Worm (Caenorhabditis elegans) whole organism, L1 larva: ENCODE measurements around the gene gur-5.

Source experiments
- ceh-8 ChIP-seq: fragments of 200-800 bp; sonication (Bioruptor generic); optimal IDR thresholded peaks from 2 replicates; lab custom pipeline; 2018; ENCODE audit warnings: mild to moderate bottlenecking, missing genetic modification characterization, moderate library complexity, missing compliant biosample characterization
- ces-1 ChIP-seq: fragments of 150-350 bp; optimal IDR thresholded peaks from 2 replicates; lab custom pipeline; 2014; ENCODE audit warnings: missing biosample characterization, missing genetic modification reagents, missing genetic modification characterization
- fkh-10 ChIP-seq: sonication (generic microtip); optimal IDR thresholded peaks from 2 replicates; lab custom pipeline; 2017; ENCODE audit warnings: missing biosample characterization, missing genetic modification reagents, missing genetic modification characterization
- jun-1 ChIP-seq: fragments of 150-350 bp; optimal IDR thresholded peaks from 2 replicates; lab custom pipeline; 2014; ENCODE audit warnings: missing biosample characterization, missing genetic modification reagents, missing genetic modification characterization
- lin-13 ChIP-seq: fragments of 150-350 bp; optimal IDR thresholded peaks from 2 replicates; lab custom pipeline; 2014; ENCODE audit warnings: missing biosample characterization, missing genetic modification reagents, missing genetic modification characterization
- lin-39 ChIP-seq: fragments of 150-350 bp; optimal IDR thresholded peaks from 2 replicates; lab custom pipeline; 2014; ENCODE audit warnings: missing biosample characterization, missing genetic modification reagents, missing genetic modification characterization
- nhr-12 ChIP-seq: sonication (generic microtip); optimal IDR thresholded peaks from 2 replicates; lab custom pipeline; 2017; ENCODE audit warnings: missing biosample characterization, missing genetic modification characterization
- nhr-237 ChIP-seq: fragments of 150-350 bp; optimal IDR thresholded peaks from 2 replicates; lab custom pipeline; 2014; ENCODE audit warnings: missing biosample characterization, missing genetic modification characterization
- nhr-90 ChIP-seq: sonication (generic microtip); optimal IDR thresholded peaks from 2 replicates; lab custom pipeline; 2016; ENCODE audit warnings: mild to moderate bottlenecking, missing genetic modification characterization, missing compliant biosample characterization; ENCODE audit not compliant: poor library complexity
- skn-1 ChIP-seq: fragments of 150-350 bp; optimal IDR thresholded peaks from 2 replicates; lab custom pipeline; 2014; ENCODE audit warnings: missing biosample characterization, missing genetic modification characterization
- snpc-4 ChIP-seq: fragments of 150-350 bp; optimal IDR thresholded peaks from 2 replicates; lab custom pipeline; 2014; ENCODE audit warnings: missing biosample characterization, missing genetic modification characterization
- ztf-11 ChIP-seq, 2 experiments: sonication (generic microtip); optimal IDR thresholded peaks; 2 replicates each; lab custom pipeline; 2016 to 2017; ENCODE audit warnings: missing genetic modification characterization in 2 of 2, missing biosample characterization in 1 of 2, missing compliant biosample characterization in 1 of 2

- TF ChIP-seq ces-1 (no peak), nhr-90 (tag; lab: Kevin White, UChicago) (no peak), snpc-4 (tag; lab: Kevin White, UChicago) (no peak), jun-1 (no peak), skn-1 (tag; lab: Kevin White, UChicago) (no peak), nhr-237 (tag; lab: Kevin White, UChicago) (no peak), ztf-11 (tag; optimal IDR thresholded peaks at IDR 0.05; lab: Kevin White, UChicago) (no peak), lin-13 (no peak), fkh-10 (GFP tag; lab: Kevin White, UChicago) (no peak), nhr-12 (no peak), lin-39 (tag; lab: Kevin White, UChicago) (no peak), ceh-8 (GFP tag; lab: Kevin White, UChicago) (no peak)
These were observed 49.5 kb downstream of the gur-5 start for ce11 chrII:5334628-5335027.
